Worm (Caenorhabditis elegans) whole organism, late embryonic: Measurements from ENCODE around the gene C53A5.17.

Source experiments
- K02D7.2 ChIP-seq: sonication (generic microtip); optimal IDR thresholded peaks from 2 replicates; lab custom pipeline; 2017; ENCODE audit warnings: mild to moderate bottlenecking, missing genetic modification characterization, missing compliant biosample characterization
- K09A11.1 ChIP-seq: sonication (generic microtip); optimal IDR thresholded peaks from 2 replicates; lab custom pipeline; 2017; ENCODE audit warnings: antibody characterized with exemption, mild to moderate bottlenecking, missing genetic modification characterization, missing compliant biosample characterization; ENCODE audit not compliant: insufficient read depth
- T23F11.4 ChIP-seq: fragments of 200-800 bp; sonication (Bioruptor generic); optimal IDR thresholded peaks from 2 replicates; lab custom pipeline; 2018; ENCODE audit warnings: mild to moderate bottlenecking, missing genetic modification characterization, missing compliant biosample characterization
- Y22D7AL.16 ChIP-seq: sonication (generic microtip); optimal IDR thresholded peaks from 2 replicates; lab custom pipeline; 2016; ENCODE audit warnings: missing genetic modification characterization, missing compliant biosample characterization
- ceh-22 ChIP-seq: sonication (generic microtip); optimal IDR thresholded peaks from 2 replicates; lab custom pipeline; 2017; ENCODE audit warnings: missing biosample characterization, missing genetic modification characterization
- ceh-31 ChIP-seq: sonication (generic microtip); optimal IDR thresholded peaks from 2 replicates; lab custom pipeline; 2016; ENCODE audit warnings: missing genetic modification characterization, missing compliant biosample characterization
- ceh-34 ChIP-seq: sonication (generic microtip); optimal IDR thresholded peaks from 2 replicates; lab custom pipeline; 2016; ENCODE audit warnings: mild to moderate bottlenecking, missing genetic modification characterization, missing compliant biosample characterization
- ceh-45 ChIP-seq: fragments of 200-800 bp; sonication (Bioruptor generic); IDR thresholded peaks from 2 replicates; pipeline ENCODE4 v1.3.6; 2022; ENCODE audit warnings: missing genetic modification reagents, missing genetic modification characterization, missing compliant biosample characterization
- ceh-48 ChIP-seq: sonication (generic microtip); optimal IDR thresholded peaks from 2 replicates; lab custom pipeline; 2016; ENCODE audit warnings: missing genetic modification characterization, inconsistent platforms, missing compliant biosample characterization
- ceh-6 ChIP-seq: fragments of 200-800 bp; sonication (Bioruptor generic); optimal IDR thresholded peaks from 2 replicates; lab custom pipeline; 2018; ENCODE audit warnings: mild to moderate bottlenecking, missing genetic modification characterization, missing compliant biosample characterization
- dmd-4 ChIP-seq: sonication (generic microtip); optimal IDR thresholded peaks from 2 replicates; lab custom pipeline; 2016; ENCODE audit warnings: borderline replicate concordance, missing genetic modification characterization, missing compliant biosample characterization
- dve-1 ChIP-seq: sonication (generic microtip); optimal IDR thresholded peaks from 2 replicates; lab custom pipeline; 2017; ENCODE audit warnings: antibody characterized with exemption, mild to moderate bottlenecking, missing genetic modification characterization, missing compliant biosample characterization
- elt-2 ChIP-seq: sonication (generic microtip); optimal IDR thresholded peaks from 2 replicates; lab custom pipeline; 2016; ENCODE audit warnings: missing genetic modification reagents, missing genetic modification characterization, missing compliant biosample characterization
- ets-4 ChIP-seq: sonication (generic microtip); optimal IDR thresholded peaks from 2 replicates; lab custom pipeline; 2016; ENCODE audit warnings: missing genetic modification characterization, missing compliant biosample characterization
- hlh-8 ChIP-seq: sonication (generic microtip); optimal IDR thresholded peaks from 2 replicates; lab custom pipeline; 2016; ENCODE audit warnings: missing genotype, missing genetic modification characterization, missing compliant biosample characterization
- lin-11 ChIP-seq: fragments of 200-800 bp; sonication (Bioruptor generic); optimal IDR thresholded peaks from 2 replicates; lab custom pipeline; 2018; ENCODE audit warnings: mild to moderate bottlenecking, missing genetic modification characterization, missing compliant biosample characterization
- mec-3 ChIP-seq: sonication (generic microtip); optimal IDR thresholded peaks from 2 replicates; lab custom pipeline; 2016; ENCODE audit warnings: borderline replicate concordance, missing genetic modification characterization, missing compliant biosample characterization
- nfya-1 ChIP-seq: sonication (generic microtip); optimal IDR thresholded peaks from 2 replicates; lab custom pipeline; 2017; ENCODE audit warnings: missing genetic modification characterization, mild to moderate bottlenecking, missing compliant biosample characterization, antibody characterized with exemption, moderate library complexity
- npax-4 ChIP-seq: sonication (generic microtip); optimal IDR thresholded peaks from 2 replicates; lab custom pipeline; 2016; ENCODE audit warnings: missing genetic modification characterization, missing compliant biosample characterization
- odd-2 ChIP-seq: sonication (generic microtip); optimal IDR thresholded peaks from 2 replicates; lab custom pipeline; 2017; ENCODE audit warnings: antibody characterized with exemption, mild to moderate bottlenecking, missing genetic modification characterization, missing compliant biosample characterization
- pag-3 ChIP-seq: sonication (generic microtip); optimal IDR thresholded peaks from 2 replicates; lab custom pipeline; 2016; ENCODE audit warnings: missing compliant biosample characterization, missing genetic modification characterization, borderline replicate concordance
- pha-4 ChIP-seq: fragments of 150-350 bp; optimal IDR thresholded peaks from 2 replicates; lab custom pipeline; 2018; ENCODE audit warnings: missing biosample characterization, missing genetic modification reagents, missing genetic modification characterization
- pqm-1 ChIP-seq: sonication (generic microtip); optimal IDR thresholded peaks from 2 replicates; lab custom pipeline; 2016; ENCODE audit warnings: missing genetic modification characterization, missing compliant biosample characterization
- pros-1 ChIP-seq: fragments of 150-350 bp; optimal IDR thresholded peaks from 2 replicates; lab custom pipeline; 2014; ENCODE audit warnings: missing biosample characterization, missing genetic modification reagents, missing genetic modification characterization
- ref-2 ChIP-seq: sonication (generic microtip); optimal IDR thresholded peaks from 2 replicates; lab custom pipeline; 2016; ENCODE audit warnings: missing genetic modification characterization, missing compliant biosample characterization
- sox-4 ChIP-seq: sonication (generic microtip); optimal IDR thresholded peaks from 2 replicates; lab custom pipeline; 2017; ENCODE audit warnings: mild to moderate bottlenecking, missing genetic modification characterization, inconsistent platforms, missing compliant biosample characterization
- syd-9 ChIP-seq: sonication (generic microtip); optimal IDR thresholded peaks from 2 replicates; lab custom pipeline; 2016; ENCODE audit warnings: mild to moderate bottlenecking, missing genetic modification characterization, moderate library complexity, missing compliant biosample characterization
- tbx-2 ChIP-seq: sonication (generic microtip); optimal IDR thresholded peaks from 2 replicates; lab custom pipeline; 2016; ENCODE audit warnings: missing genetic modification characterization, missing compliant biosample characterization
- ttx-3 ChIP-seq: sonication (generic microtip); optimal IDR thresholded peaks from 2 replicates; lab custom pipeline; 2016; ENCODE audit warnings: missing genetic modification reagents, missing genetic modification characterization, missing compliant biosample characterization
- unc-42 ChIP-seq: sonication (generic microtip); optimal IDR thresholded peaks from 2 replicates; lab custom pipeline; 2016; ENCODE audit warnings: missing genotype, missing genetic modification characterization, missing compliant biosample characterization
- unc-86 ChIP-seq: sonication (generic microtip); optimal IDR thresholded peaks from 2 replicates; lab custom pipeline; 2016; ENCODE audit warnings: missing genetic modification characterization, missing compliant biosample characterization
- zip-5 ChIP-seq: sonication (generic microtip); optimal IDR thresholded peaks from 2 replicates; lab custom pipeline; 2016; ENCODE audit warnings: missing genetic modification characterization, missing compliant biosample characterization
- ztf-16 ChIP-seq: sonication (generic microtip); optimal IDR thresholded peaks from 2 replicates; lab custom pipeline; 2017; ENCODE audit warnings: missing genetic modification characterization, missing compliant biosample characterization

C53A5.17 gene

ce11 chrV:14501136-14501535 lies 19.8 kb downstream of the C53A5.17 start, which contains the start of gene R02D5.24 (continued):
- TF ChIP-seq ceh-48 (no peak), lin-11 (tag; lab: Kevin White, UChicago) (no peak), sox-4 (no peak), ref-2 (tag; lab: Kevin White, UChicago) (peak; percentile 34), K02D7.2 (tag; lab: Kevin White, UChicago) (no peak)
- TF ChIP-seq, all 69 proteins: peak for 6

- TF ChIP-seq hlh-8 (no peak), ceh-31 (tag; lab: Kevin White, UChicago) (peak; percentile 15)
Measured at ce11 chrV:14500554-14500953, 20.3 kb downstream of the C53A5.17 start.

- TF ChIP-seq ceh-31 (tag; lab: Kevin White, UChicago) = no peak
- no peak for TF ChIP-seq odd-2
- TF ChIP-seq T23F11.4 (GFP tag; lab: Kevin White, UChicago) = no peak
- TF ChIP-seq K09A11.1 (tag; lab: Kevin White, UChicago) = no peak
- no peak for TF ChIP-seq Y22D7AL.16 (tag; lab: Kevin White, UChicago)
- TF ChIP-seq dve-1 (tag; lab: Kevin White, UChicago) = no peak
- no peak for TF ChIP-seq ztf-16
- TF ChIP-seq pros-1 (tag; lab: Kevin White, UChicago) = no peak
- no peak for TF ChIP-seq pqm-1 (tag; lab: Kevin White, UChicago)
- TF ChIP-seq zip-5 (tag; lab: Kevin White, UChicago) = no peak
- TF ChIP-seq npax-4 (tag; lab: Kevin White, UChicago) = no peak
- TF ChIP-seq syd-9 (tag; lab: Kevin White, UChicago) = no peak
- no peak for TF ChIP-seq ceh-45 (GFP tag; lab: Robert Waterston, UW)
- TF ChIP-seq pag-3 (tag; lab: Kevin White, UChicago) = no peak
- TF ChIP-seq K02D7.2 (tag; lab: Kevin White, UChicago) = no peak
- no peak for TF ChIP-seq mec-3 (tag; lab: Kevin White, UChicago)
- TF ChIP-seq ceh-22 (tag; lab: Kevin White, UChicago) = no peak
Measured at ce11 chrV:14499074-14499864, 21.6 kb downstream of the C53A5.17 start.

- TF ChIP-seq tbx-2 (tag; lab: Kevin White, UChicago) (peak; percentile 40), ceh-34 (tag; lab: Kevin White, UChicago) (peak; percentile 18), elt-2 (tag; lab: Kevin White, UChicago) (peak; percentile 29), ceh-31 (tag; lab: Kevin White, UChicago) (peak; percentile 29), nfya-1 (tag; lab: Kevin White, UChicago) (peak; percentile 32), unc-86 (tag; lab: Kevin White, UChicago) (no peak)
Measured at ce11 chrV:14498204-14498603, 22.7 kb downstream of the C53A5.17 start.

ce11 chrV:14496446-14496845 lies 24.5 kb downstream of the C53A5.17 start:
- TF ChIP-seq ceh-31 (tag; lab: Kevin White, UChicago) (peak; percentile 20), ceh-45 (GFP tag; lab: Robert Waterston, UW) (no peak), unc-42 (tag; lab: Kevin White, UChicago) (peak; percentile 74), ceh-6 (GFP tag; lab: Kevin White, UChicago) (peak; percentile 40), ets-4 (tag; lab: Kevin White, UChicago) (no peak), ttx-3 (no peak), dmd-4 (tag; lab: Kevin White, UChicago) (no peak), pha-4 (tag; lab: Kevin White, UChicago) (no peak), ceh-34 (tag; lab: Kevin White, UChicago) (no peak)
